Worm (Caenorhabditis elegans): ENCODE measurements around the gene R08C7.4.

R08C7.4 gene

ce11 chrIV:4456658-4457057 lies 21.8 kb downstream of the R08C7.4 start:
- TF ChIP-seq unc-120 (tag; optimal IDR thresholded peaks at IDR 0.05; ENCODE audit: poor library complexity, severe bottlenecking) (no peak), pha-4 (tag; optimal IDR thresholded peaks at IDR 0.05) (no peak), unc-62 (GFP tag; optimal IDR thresholded peaks at IDR 0.05) (no peak), ceh-43 (GFP tag; optimal IDR thresholded peaks at IDR 0.05) (no peak), nhr-12 (tag; optimal IDR thresholded peaks at IDR 0.05) (no peak), elt-3 (tag; optimal IDR thresholded peaks at IDR 0.05) (no peak), elt-1 (tag; optimal IDR thresholded peaks at IDR 0.05; ENCODE audit: borderline replicate concordance, insufficient read depth) (no peak), lsy-2 (tag; optimal IDR thresholded peaks at IDR 0.05) (no peak), flh-1 (GFP tag; optimal IDR thresholded peaks at IDR 0.05) (no peak), nhr-2 (tag; optimal IDR thresholded peaks at IDR 0.05) (no peak), tbx-8 (GFP tag; optimal IDR thresholded peaks at IDR 0.05) (no peak), mep-1 (tag; optimal IDR thresholded peaks at IDR 0.05) (no peak)

ce11 chrIV:4459342-4459741 lies 24.5 kb downstream of the R08C7.4 start:
- TF ChIP-seq M03D4.4 (tag; optimal IDR thresholded peaks at IDR 0.05) (no peak), mep-1 (tag; optimal IDR thresholded peaks at IDR 0.05) (no peak), ceh-83 (GFP tag; optimal IDR thresholded peaks at IDR 0.05) (no peak), ceh-39 (tag; optimal IDR thresholded peaks at IDR 0.05) (no peak), nhr-12 (tag; optimal IDR thresholded peaks at IDR 0.05) (no peak), flh-1 (GFP tag; optimal IDR thresholded peaks at IDR 0.05) (no peak), tbx-8 (GFP tag; optimal IDR thresholded peaks at IDR 0.05) (no peak), unc-39 (tag; optimal IDR thresholded peaks at IDR 0.05) (no peak), ces-1 (GFP tag; optimal IDR thresholded peaks at IDR 0.05) (no peak), nhr-2 (tag; optimal IDR thresholded peaks at IDR 0.05) (no peak), sem-2 (GFP tag; optimal IDR thresholded peaks at IDR 0.05) (no peak), snpc-4 (tag; optimal IDR thresholded peaks at IDR 0.05) (no peak), ceh-43 (GFP tag; optimal IDR thresholded peaks at IDR 0.05) (no peak), bed-3 (GFP tag; optimal IDR thresholded peaks at IDR 0.05) (no peak)

- no peak for TF ChIP-seq ham-2 (GFP tag; optimal IDR thresholded peaks at IDR 0.05)
- no peak for TF ChIP-seq elt-3 (tag; optimal IDR thresholded peaks at IDR 0.05)
- no peak for TF ChIP-seq flh-1 (GFP tag; optimal IDR thresholded peaks at IDR 0.05)
- TF ChIP-seq sem-2 (GFP tag; optimal IDR thresholded peaks at IDR 0.05), result no peak
- TF ChIP-seq M03D4.4 (tag; optimal IDR thresholded peaks at IDR 0.05), result no peak
- TF ChIP-seq bed-3 (GFP tag; optimal IDR thresholded peaks at IDR 0.05), result no peak
- no peak for TF ChIP-seq ces-1 (GFP tag; optimal IDR thresholded peaks at IDR 0.05)
- no peak for TF ChIP-seq nhr-28 (tag; optimal IDR thresholded peaks at IDR 0.05)
- no peak for TF ChIP-seq nhr-2 (tag; optimal IDR thresholded peaks at IDR 0.05)
- TF ChIP-seq unc-39 (tag; optimal IDR thresholded peaks at IDR 0.05), result no peak
Measured at ce11 chrIV:4463132-4463531, 28.3 kb downstream of the R08C7.4 start, which contains the start of gene M01H9.2. M01H9.2 (minus strand) TSS chrIV:4463232.

ce11 chrIV:4465184-4465583 lies 30.4 kb downstream of the R08C7.4 start, which contains the start of gene M01H9.5:
M01H9.5 (plus strand) TSS chrIV:4465484.
- TF ChIP-seq blmp-1 (tag; optimal IDR thresholded peaks at IDR 0.05), result no peak
- no peak for TF ChIP-seq unc-62 (GFP tag; optimal IDR thresholded peaks at IDR 0.05)
- no peak for TF ChIP-seq drap-1 (GFP tag; optimal IDR thresholded peaks at IDR 0.05)
- TF ChIP-seq flh-1 (GFP tag; optimal IDR thresholded peaks at IDR 0.05), result no peak
- no peak for TF ChIP-seq nhr-237 (tag; optimal IDR thresholded peaks at IDR 0.05)
- TF ChIP-seq nhr-2 (tag; optimal IDR thresholded peaks at IDR 0.05), result no peak
- TF ChIP-seq ces-1 (GFP tag; optimal IDR thresholded peaks at IDR 0.05), result no peak
- no peak for TF ChIP-seq tbx-8 (GFP tag; optimal IDR thresholded peaks at IDR 0.05)
- TF ChIP-seq lsy-2 (tag; optimal IDR thresholded peaks at IDR 0.05), result no peak
- TF ChIP-seq sem-2 (GFP tag; optimal IDR thresholded peaks at IDR 0.05), result no peak
- no peak for TF ChIP-seq ceh-83 (GFP tag; optimal IDR thresholded peaks at IDR 0.05)
- no peak for TF ChIP-seq mls-2 (tag; optimal IDR thresholded peaks at IDR 0.05)
- no peak for TF ChIP-seq lin-13 (tag; optimal IDR thresholded peaks at IDR 0.05)
- no peak for TF ChIP-seq bed-3 (GFP tag; optimal IDR thresholded peaks at IDR 0.05)
- TF ChIP-seq lin-32 (GFP tag; optimal IDR thresholded peaks at IDR 0.05), result no peak
- TF ChIP-seq nhr-76 (tag; optimal IDR thresholded peaks at IDR 0.05), result no peak
- no peak for TF ChIP-seq elt-1 (tag; optimal IDR thresholded peaks at IDR 0.05; ENCODE audit: borderline replicate concordance, insufficient read depth)
- no peak for TF ChIP-seq ham-2 (GFP tag; optimal IDR thresholded peaks at IDR 0.05)
- TF ChIP-seq ceh-43 (GFP tag; optimal IDR thresholded peaks at IDR 0.05), result no peak

- no peak for TF ChIP-seq nhr-237 (tag; optimal IDR thresholded peaks at IDR 0.05)
- TF ChIP-seq ceh-83 (GFP tag; optimal IDR thresholded peaks at IDR 0.05), result peak; percentile 6
Measured at ce11 chrIV:4468046-4468727, 33.4 kb downstream of the R08C7.4 start.
